Worm (Caenorhabditis elegans) whole organism, midembryonic: Measurements from ENCODE around the gene ccm-3.

ENCODE experiments used
- T22C8.4 ChIP-seq: fragments of 200-800 bp; sonication (Bioruptor generic); IDR thresholded peaks from 2 replicates; pipeline ENCODE4 v1.3.6; 2022; ENCODE audit warnings: missing genetic modification characterization, missing compliant biosample characterization
- cog-1 ChIP-seq: sonication (generic microtip); optimal IDR thresholded peaks from 2 replicates; lab custom pipeline; 2016; ENCODE audit warnings: missing genetic modification characterization, missing compliant biosample characterization
- flt-1 ChIP-seq: fragments of 200-800 bp; sonication (Bioruptor generic); IDR thresholded peaks from 2 replicates; pipeline ENCODE4 v1.3.6; 2022; ENCODE audit warnings: missing genetic modification characterization, missing compliant biosample characterization
- klf-2 ChIP-seq: fragments of 200-800 bp; sonication (Bioruptor generic); conservative IDR thresholded peaks from 2 replicates; pipeline ENCODE4 v1.3.6; 2022; ENCODE audit warnings: missing genetic modification reagents, missing genetic modification characterization, missing compliant biosample characterization
- med-1 ChIP-seq: sonication (generic microtip); optimal IDR thresholded peaks from 2 replicates; lab custom pipeline; 2017; ENCODE audit warnings: missing genetic modification characterization, mild to moderate bottlenecking, missing compliant biosample characterization, antibody characterized with exemption, missing genetic modification reagents; ENCODE audit not compliant: insufficient read depth
- ref-1 ChIP-seq: fragments of 200-800 bp; sonication (Bioruptor generic); conservative IDR thresholded peaks from 2 replicates; pipeline ENCODE4 v1.3.6; 2022; ENCODE audit warnings: missing genetic modification reagents, missing genetic modification characterization, missing compliant biosample characterization
- tab-1 ChIP-seq: fragments of 200-800 bp; sonication (Bioruptor generic); IDR thresholded peaks from 2 replicates; pipeline ENCODE4 v1.3.6; 2022; ENCODE audit warnings: missing genetic modification characterization, missing compliant biosample characterization
- ztf-23 ChIP-seq: fragments of 200-800 bp; sonication (Bioruptor generic); IDR thresholded peaks from 2 replicates; pipeline ENCODE4 v1.3.6; 2022; ENCODE audit warnings: missing genetic modification reagents, missing genetic modification characterization, missing compliant biosample characterization
- ztf-29 ChIP-seq: fragments of 200-800 bp; sonication (Bioruptor generic); IDR thresholded peaks from 2 replicates; pipeline ENCODE4 v1.3.6; 2022; ENCODE audit warnings: missing genetic modification reagents, missing genetic modification characterization, missing compliant biosample characterization

ce11 chrII:10564578-10564977, 42.5 kb downstream of the ccm-3 start, which contains the start of the genes C06A1.6 and C06A1.7:
- TF ChIP-seq med-1: no peak
- no peak for TF ChIP-seq ztf-23 (GFP tag; lab: Robert Waterston, UW)
- no peak for TF ChIP-seq flt-1 (GFP tag; lab: Robert Waterston, UW)
- no peak for TF ChIP-seq tab-1
- no peak for TF ChIP-seq cog-1 (tag; lab: Kevin White, UChicago)
- no peak for TF ChIP-seq ztf-29 (GFP tag; lab: Robert Waterston, UW)
- TF ChIP-seq ref-1 (GFP tag; lab: Robert Waterston, UW): no peak
- no peak for TF ChIP-seq klf-2
- no peak for TF ChIP-seq T22C8.4 (GFP tag; lab: Robert Waterston, UW)
